Fruit fly (Drosophila melanogaster) whole organism, embryonic: Measurements from ENCODE around the gene BtbVII.

Experiments
- CG10431 ChIP-seq: fragments of 200-800 bp; sonication (Bioruptor generic); optimal IDR thresholded peaks from 3 replicates; lab custom pipeline; 2018; ENCODE audit warnings: missing biosample characterization, mild to moderate bottlenecking, missing genetic modification characterization
- CG12299 ChIP-seq: fragments of 200-800 bp; sonication (Bioruptor generic); optimal IDR thresholded peaks from 2 replicates; lab custom pipeline; 2018; ENCODE audit warnings: missing biosample characterization, mild to moderate bottlenecking, missing genetic modification characterization
- CG13894 ChIP-seq: fragments of 200-800 bp; sonication (Bioruptor generic); optimal IDR thresholded peaks from 3 replicates; lab custom pipeline; 2018; ENCODE audit warnings: missing biosample characterization, mild to moderate bottlenecking, missing genetic modification characterization, moderate library complexity
- CG14860 ChIP-seq: fragments of 200-800 bp; sonication (Bioruptor generic); IDR thresholded peaks from 3 replicates; pipeline ENCODE4 v1.3.6; 2022; ENCODE audit warnings: missing biosample characterization, missing genetic modification characterization; ENCODE audit not compliant: partially characterized antibody
- CG15479 ChIP-seq: fragments of 200-800 bp; sonication (Bioruptor generic); optimal IDR thresholded peaks from 3 replicates; lab custom pipeline; 2019; ENCODE audit warnings: missing biosample characterization, mild to moderate bottlenecking, missing genetic modification characterization, moderate library complexity
- CG16779 ChIP-seq: fragments of 200-800 bp; sonication (Bioruptor generic); IDR thresholded peaks from 2 replicates; pipeline ENCODE4 v1.3.6; 2022; ENCODE audit warnings: missing biosample characterization, missing genetic modification characterization
- CG17829 ChIP-seq: fragments of 200-800 bp; optimal IDR thresholded peaks from 2 replicates; lab custom pipeline; 2019; ENCODE audit warnings: missing biosample characterization, mild to moderate bottlenecking, missing genetic modification characterization, moderate library complexity
- CG18599 ChIP-seq: fragments of 200-800 bp; sonication (Bioruptor generic); optimal IDR thresholded peaks from 3 replicates; lab custom pipeline; 2017; ENCODE audit warnings: missing biosample characterization, missing genetic modification characterization, mild to moderate bottlenecking, moderate library complexity, missing genetic modification reagents
- CG2120 ChIP-seq: fragments of 200-800 bp; sonication (Bioruptor generic); optimal IDR thresholded peaks from 3 replicates; lab custom pipeline; 2016; ENCODE audit warnings: missing biosample characterization, missing genetic modification characterization
- CG2199 ChIP-seq: fragments of 200-800 bp; sonication (Bioruptor generic); IDR thresholded peaks from 3 replicates; pipeline ENCODE4 v1.3.6; 2022; ENCODE audit warnings: missing biosample characterization, missing genetic modification characterization
- CG32767 ChIP-seq: fragments of 200-800 bp; sonication (Bioruptor generic); IDR thresholded peaks from 2 replicates; pipeline ENCODE4 v1.3.6; 2022; ENCODE audit warnings: missing biosample characterization, missing genetic modification characterization
- CG33557 ChIP-seq: fragments of 200-800 bp; sonication (Bioruptor generic); optimal IDR thresholded peaks from 2 replicates; lab custom pipeline; 2019; ENCODE audit warnings: missing biosample characterization, mild to moderate bottlenecking, missing genetic modification characterization, moderate library complexity
- CG34422 ChIP-seq: fragments of 200-800 bp; sonication (Bioruptor generic); IDR thresholded peaks from 3 replicates; pipeline ENCODE4 v1.3.6; 2022; ENCODE audit warnings: missing biosample characterization, missing genetic modification characterization
- CG3838 ChIP-seq: fragments of 200-800 bp; sonication (Bioruptor generic); optimal IDR thresholded peaks from 3 replicates; lab custom pipeline; 2016; ENCODE audit warnings: missing biosample characterization, missing genetic modification characterization
- CG3847 ChIP-seq: fragments of 200-800 bp; sonication (Bioruptor generic); IDR thresholded peaks from 2 replicates; pipeline ENCODE4 v1.3.6; 2022; ENCODE audit warnings: missing biosample characterization, missing genetic modification characterization
- CG4424 ChIP-seq: fragments of 200-800 bp; sonication (Bioruptor generic); optimal IDR thresholded peaks from 3 replicates; lab custom pipeline; 2016; ENCODE audit warnings: missing biosample characterization, missing genetic modification characterization
- CG4617 ChIP-seq: fragments of 200-800 bp; sonication (Bioruptor generic); optimal IDR thresholded peaks from 3 replicates; lab custom pipeline; 2016; ENCODE audit warnings: missing biosample characterization, missing genetic modification characterization, borderline replicate concordance
- CG4820 ChIP-seq: fragments of 200-800 bp; sonication (Bioruptor generic); optimal IDR thresholded peaks from 3 replicates; lab custom pipeline; 2016; ENCODE audit warnings: missing biosample characterization, missing genetic modification characterization
- CG5245 ChIP-seq: fragments of 200-800 bp; sonication (Bioruptor generic); optimal IDR thresholded peaks from 3 replicates; lab custom pipeline; 2016; ENCODE audit warnings: missing biosample characterization, missing genetic modification characterization
- CG6683 ChIP-seq: fragments of 200-800 bp; sonication (Bioruptor generic); optimal IDR thresholded peaks from 2 replicates; lab custom pipeline; 2017; ENCODE audit warnings: missing biosample characterization, mild to moderate bottlenecking, missing genetic modification characterization, missing genetic modification reagents
- CG7357 ChIP-seq: fragments of 200-800 bp; sonication (Bioruptor generic); IDR thresholded peaks from 3 replicates; pipeline ENCODE4 v1.3.6; 2022; ENCODE audit warnings: missing biosample characterization, missing genetic modification characterization
- CG8478 ChIP-seq: fragments of >200 bp; optimal IDR thresholded peaks from 2 replicates; lab custom pipeline; 2018
- CG9215 ChIP-seq: fragments of 200-800 bp; sonication (Bioruptor generic); IDR thresholded peaks from 2 replicates; pipeline ENCODE4 v1.3.6; 2022; ENCODE audit warnings: missing biosample characterization, missing genetic modification characterization
- CG9609 ChIP-seq: fragments of 200-800 bp; sonication (Bioruptor generic); optimal IDR thresholded peaks from 3 replicates; lab custom pipeline; 2016; ENCODE audit warnings: missing biosample characterization, missing genetic modification characterization
- CoRest ChIP-seq: fragments of 200-800 bp; sonication (Bioruptor generic); optimal IDR thresholded peaks from 3 replicates; lab custom pipeline; 2018; ENCODE audit warnings: missing biosample characterization, mild to moderate bottlenecking, missing genetic modification characterization, moderate library complexity
- Dref ChIP-seq: fragments of 200-800 bp; sonication (Bioruptor generic); IDR thresholded peaks from 2 replicates; pipeline ENCODE4 v1.3.6; 2022; ENCODE audit warnings: missing biosample characterization, missing genetic modification characterization
- Elba2 ChIP-seq: fragments of 200-800 bp; sonication (Bioruptor generic); optimal IDR thresholded peaks from 3 replicates; lab custom pipeline; 2016; ENCODE audit warnings: missing biosample characterization, missing genetic modification characterization
- HLHmδ ChIP-seq: fragments of 200-800 bp; sonication (Bioruptor generic); optimal IDR thresholded peaks from 2 replicates; lab custom pipeline; 2018; ENCODE audit warnings: missing biosample characterization, mild to moderate bottlenecking, missing genetic modification characterization, moderate library complexity
- NC2β ChIP-seq: fragments of 200-800 bp; sonication (Bioruptor generic); optimal IDR thresholded peaks from 2 replicates; lab custom pipeline; 2016; ENCODE audit warnings: missing biosample characterization, missing genetic modification characterization
- Nf-YA ChIP-seq: fragments of 200-800 bp; sonication (Bioruptor generic); IDR thresholded peaks from 2 replicates; pipeline ENCODE4 v1.3.6; 2022; ENCODE audit warnings: missing biosample characterization, missing genetic modification characterization
- Trl ChIP-seq, 3 experiments: fragments of >200 bp in 2 of 3; fragments of 200-800 bp in 1 of 3; sonication (Bioruptor generic) in 1 of 3; optimal IDR thresholded peaks; 2 replicates in 1 of 3; 3 replicates in 2 of 3; lab custom pipeline; 2016 to 2017; ENCODE audit warnings: missing biosample characterization in 1 of 3, missing genetic modification characterization in 1 of 3
- ara ChIP-seq: fragments of 200-800 bp; sonication (Bioruptor generic); IDR thresholded peaks from 2 replicates; pipeline ENCODE4 v1.3.6; 2022; ENCODE audit warnings: missing biosample characterization, missing genetic modification characterization
- en ChIP-seq: fragments of 200-800 bp; sonication (Bioruptor generic); optimal IDR thresholded peaks from 2 replicates; lab custom pipeline; 2016; ENCODE audit warnings: missing biosample characterization, missing genetic modification characterization
- fd96Cb ChIP-seq: fragments of 200-800 bp; sonication (Bioruptor generic); optimal IDR thresholded peaks from 2 replicates; lab custom pipeline; 2018; ENCODE audit warnings: missing biosample characterization, mild to moderate bottlenecking, missing genetic modification characterization, moderate library complexity
- fru ChIP-seq: fragments of >200 bp; optimal IDR thresholded peaks from 2 replicates; lab custom pipeline; 2017
- kah ChIP-seq: fragments of 200-800 bp; sonication (Bioruptor generic); optimal IDR thresholded peaks from 2 replicates; lab custom pipeline; 2018; ENCODE audit warnings: missing biosample characterization, mild to moderate bottlenecking, missing genetic modification characterization
- knrl ChIP-seq: fragments of 200-800 bp; sonication (Bioruptor generic); IDR thresholded peaks from 3 replicates; pipeline ENCODE4 v1.3.6; 2022; ENCODE audit warnings: missing biosample characterization, missing genetic modification characterization; ENCODE audit not compliant: partially characterized antibody
- otp ChIP-seq: fragments of 200-800 bp; sonication (Bioruptor generic); IDR thresholded peaks from 3 replicates; pipeline ENCODE4, ENCODE4 v1.3.6; 2022; ENCODE audit warnings: missing biosample characterization, missing genetic modification characterization
- peb ChIP-seq: fragments of 200-800 bp; sonication (Bioruptor generic); IDR thresholded peaks from 2 replicates; pipeline ENCODE4 v1.3.6; 2022; ENCODE audit warnings: missing biosample characterization, missing genetic modification characterization
- pfk ChIP-seq: fragments of 200-800 bp; sonication (Bioruptor generic); optimal IDR thresholded peaks from 2 replicates; lab custom pipeline; 2018; ENCODE audit warnings: missing biosample characterization, mild to moderate bottlenecking, missing genetic modification characterization, moderate library complexity
- psq ChIP-seq: fragments of 200-800 bp; sonication (Bioruptor generic); optimal IDR thresholded peaks from 2 replicates; lab custom pipeline; 2017; ENCODE audit warnings: missing biosample characterization, missing genetic modification characterization
- sisA ChIP-seq: fragments of 200-800 bp; sonication (Bioruptor generic); IDR thresholded peaks from 2 replicates; pipeline ENCODE4 v1.3.6; 2022; ENCODE audit warnings: missing biosample characterization, missing genetic modification characterization
- sob ChIP-seq: fragments of 200-800 bp; sonication (Bioruptor generic); IDR thresholded peaks from 2 replicates; pipeline ENCODE4 v1.3.6; 2022; ENCODE audit warnings: missing biosample characterization, missing genetic modification characterization
- tna ChIP-seq: fragments of 200-800 bp; sonication (Bioruptor generic); IDR thresholded peaks from 2 replicates; pipeline ENCODE4 v1.3.6; 2022; ENCODE audit warnings: missing biosample characterization, missing genetic modification characterization; ENCODE audit not compliant: partially characterized antibody
- usp ChIP-seq: fragments of >200 bp; optimal IDR thresholded peaks from 2 replicates; lab custom pipeline; 2017; ENCODE audit warnings: missing biosample characterization, missing genetic modification characterization
- zf30C ChIP-seq: fragments of 200-800 bp; sonication (Bioruptor generic); optimal IDR thresholded peaks from 3 replicates; lab custom pipeline; 2018; ENCODE audit warnings: missing biosample characterization, mild to moderate bottlenecking, missing genetic modification characterization

The BtbVII gene

DNA sequence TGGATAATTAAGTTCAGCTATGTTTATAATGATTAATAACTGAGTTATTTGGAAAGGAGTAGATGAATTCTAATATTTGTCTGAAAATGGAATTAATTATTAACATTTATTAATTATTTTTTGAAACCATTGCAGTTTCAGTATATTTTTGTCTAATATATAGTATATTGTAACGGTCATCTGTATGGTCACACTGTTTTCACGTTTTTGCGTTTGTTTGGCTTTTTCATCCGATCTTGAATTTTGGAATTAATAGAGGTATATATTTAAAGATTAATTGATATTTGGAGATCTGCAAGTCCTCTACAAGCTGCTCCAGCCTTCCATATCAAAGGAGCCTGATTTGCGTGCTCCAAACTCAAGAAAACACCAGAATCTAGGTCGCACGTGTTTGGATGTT is 20.7 kb downstream of the BtbVII start, which contains the start of the genes CG32278 and CG32281 (continued):
- TF ChIP-seq CG10431 (GFP tag; lab: Kevin White, UChicago) (no peak), CG4617 (peak; percentile 28), CG9215 (GFP tag; lab: Robert Waterston, UW) (no peak), CG32767 (GFP tag; lab: Robert Waterston, UW) (no peak), CG15479 (GFP tag; lab: Kevin White, UChicago) (no peak)

DNA sequence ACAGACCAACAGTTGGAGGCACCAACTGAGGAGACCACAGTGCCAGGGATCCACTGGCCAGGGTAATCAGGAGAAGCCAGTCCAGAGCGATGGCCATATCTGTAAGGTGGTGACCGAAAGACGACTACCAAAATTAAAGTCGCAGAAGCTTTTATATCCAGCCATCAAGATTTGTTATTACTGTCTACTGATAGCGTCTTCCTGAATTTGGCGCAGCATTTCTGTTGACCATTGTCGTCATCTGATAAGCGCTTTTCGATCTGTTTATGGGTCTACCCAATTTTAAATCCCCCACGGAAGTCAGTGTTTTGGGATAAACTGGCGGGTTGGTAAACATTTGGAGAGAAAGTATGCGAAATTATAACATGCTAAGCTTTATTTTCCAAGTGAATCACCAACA is 24.0 kb downstream of the BtbVII start, which contains the start of gene CG14963:
CG14963 (minus strand) TSS at position 101 of the 400 bp plus-strand sequence.
- TF ChIP-seq CG5245 (GFP tag; lab: Kevin White, UChicago) (no peak), pfk (no peak), CG12299 (tag; lab: Kevin White, UChicago) (no peak), zf30C (GFP tag; lab: Kevin White, UChicago) (no peak), NC2β (GFP tag; lab: Kevin White, UChicago) (no peak), Dref (GFP tag; lab: Robert Waterston, UW) (no peak), otp (GFP tag; lab: Robert Waterston, UW) (no peak), en (GFP tag; lab: Kevin White, UChicago) (no peak)

DNA sequence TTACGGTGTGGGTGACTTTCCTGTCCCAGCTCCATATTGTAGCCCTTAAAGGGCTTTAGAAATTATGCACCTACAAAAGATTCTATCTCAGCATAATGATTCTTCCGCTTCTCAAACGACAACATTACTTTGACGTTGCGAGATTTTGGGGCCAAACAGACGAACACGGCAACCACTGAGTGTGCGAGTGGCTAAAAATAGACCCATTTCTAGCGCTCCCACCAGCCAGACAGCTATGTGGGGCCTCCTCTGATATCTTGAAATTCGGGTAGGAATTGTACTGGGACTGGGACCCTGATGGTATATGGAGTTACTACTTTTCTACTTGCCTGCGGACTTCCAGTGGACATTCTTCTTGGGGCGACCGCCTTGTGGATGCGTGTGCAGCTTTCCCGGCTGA is 29.4 kb downstream of the BtbVII start:
- TF ChIP-seq CG17829 (tag; lab: Kevin White, UChicago): no peak
- no peak for TF ChIP-seq CG8478 (lab: Kevin White, UChicago)
- TF ChIP-seq Trl (optimal IDR thresholded peaks at IDR 0.05; lab: Kevin White, UChicago): no peak
- TF ChIP-seq Trl (GFP tag; optimal IDR thresholded peaks at IDR 0.05; lab: Kevin White, UChicago): no peak
- TF ChIP-seq tna (GFP tag; lab: Robert Waterston, UW): no peak
- no peak for TF ChIP-seq CG4820 (GFP tag; lab: Kevin White, UChicago)
- TF ChIP-seq Nf-YA (GFP tag; lab: Robert Waterston, UW): no peak
- no peak for TF ChIP-seq CG33557 (GFP tag; lab: Kevin White, UChicago)
- no peak for TF ChIP-seq CG3847
- no peak for TF ChIP-seq CoRest (tag; lab: Kevin White, UChicago)
- peak; percentile 92 for TF ChIP-seq kah (GFP tag; lab: Kevin White, UChicago)
- TF ChIP-seq CG34422: 0 out of 3 replicates have a peak, but pooled peaks have one; percentile 7
- no peak for TF ChIP-seq CG13894 (tag; lab: Kevin White, UChicago)
- TF ChIP-seq sob (GFP tag; lab: Robert Waterston, UW): no peak
- TF ChIP-seq, all 482 proteins: peak for 2

DNA sequence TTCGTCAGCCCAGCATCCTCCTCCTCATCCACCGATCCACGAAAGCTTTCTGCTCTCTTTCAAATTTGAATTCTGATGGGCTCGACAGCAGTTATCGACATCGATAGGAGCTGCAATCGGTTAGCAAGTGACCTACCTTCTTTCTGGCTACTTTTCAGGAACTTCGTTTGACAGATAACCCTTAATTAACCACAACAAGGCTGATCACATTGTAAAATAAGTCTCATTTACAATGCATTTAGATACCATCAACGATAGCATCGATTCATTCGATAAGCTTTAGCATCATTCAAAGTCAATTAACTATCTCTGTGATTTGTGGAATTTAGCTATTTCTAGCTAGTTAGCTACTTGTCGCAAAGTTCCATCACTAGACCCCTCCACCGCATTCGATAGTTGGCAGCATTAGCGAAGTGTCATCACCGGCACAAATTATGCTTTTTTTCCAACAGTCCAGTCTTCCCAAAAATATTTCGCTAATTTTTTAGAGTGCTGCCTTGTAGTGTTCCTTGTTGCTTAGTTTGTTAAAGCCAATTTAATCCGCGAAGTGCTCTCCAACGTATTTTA is 30.2 kb downstream of the BtbVII start, which contains the start of the genes MnM and Girdin:
MnM (minus strand) TSS at position 51 of the 567 bp plus-strand sequence.
Girdin (plus strand) TSS at position 401 of the 567 bp plus-strand sequence.
- peak; percentile 84 for TF ChIP-seq CG4617
- TF ChIP-seq psq (GFP tag; lab: Kevin White, UChicago): no peak
- peak; percentile 59 for TF ChIP-seq CG4424 (GFP tag; lab: Kevin White, UChicago)
- TF ChIP-seq CG7357 (GFP tag; lab: Robert Waterston, UW): no peak
- TF ChIP-seq Elba2 (GFP tag; lab: Kevin White, UChicago): no peak
- TF ChIP-seq CG2120: peak; percentile 91
- peak; percentile 16 for TF ChIP-seq fd96Cb (tag; lab: Kevin White, UChicago)
- no peak for TF ChIP-seq CG16779 (GFP tag; lab: Robert Waterston, UW)
- peak; percentile 30; the same call in 1 of the 2 replicates for TF ChIP-seq ara (GFP tag; lab: Robert Waterston, UW)
- TF ChIP-seq usp (GFP tag; lab: Kevin White, UChicago): no peak
- TF ChIP-seq CG14860 (GFP tag; lab: Robert Waterston, UW): peak; percentile 80
- peak; percentile 88 for TF ChIP-seq knrl (GFP tag; lab: Robert Waterston, UW)
- no peak for TF ChIP-seq CG2199 (GFP tag; lab: Robert Waterston, UW)
- peak; percentile 56 for TF ChIP-seq sisA
- peak in 1 of 2 experiments; percentile 22 for TF ChIP-seq Trl (optimal IDR thresholded peaks at IDR 0.05; lab: Kevin White, UChicago)
- TF ChIP-seq Trl (GFP tag; optimal IDR thresholded peaks at IDR 0.05; lab: Kevin White, UChicago): peak; percentile 77
- TF ChIP-seq CG5245 (GFP tag; lab: Kevin White, UChicago): peak; percentile 55
- TF ChIP-seq fru (lab: Kevin White, UChicago): no peak
- 0 out of 2 replicates have a peak, but pooled peaks have one; percentile 30 for TF ChIP-seq peb (GFP tag; lab: Robert Waterston, UW)
- TF ChIP-seq HLHmδ: no peak
- no peak for TF ChIP-seq CG6683
- TF ChIP-seq CG9609: peak; percentile 79
- TF ChIP-seq CG3838 (GFP tag; lab: Kevin White, UChicago): no peak
- TF ChIP-seq CG18599 (GFP tag; lab: Kevin White, UChicago): peak; percentile 44
